Fruit fly (Drosophila melanogaster) whole organism, embryonic: ENCODE data around the gene elgi.

Source experiments
- CG12299 ChIP-seq: fragments of 200-800 bp; sonication (Bioruptor generic); optimal IDR thresholded peaks from 2 replicates; lab custom pipeline; 2018; ENCODE audit warnings: missing biosample characterization, mild to moderate bottlenecking, missing genetic modification characterization
- CG13775 ChIP-seq: fragments of 200-800 bp; sonication (Bioruptor generic); optimal IDR thresholded peaks from 3 replicates; lab custom pipeline; 2017; ENCODE audit warnings: missing biosample characterization, mild to moderate bottlenecking, missing genetic modification characterization
- CG16863 ChIP-seq: fragments of 200-800 bp; sonication (Bioruptor generic); optimal IDR thresholded peaks from 3 replicates; lab custom pipeline; 2016; ENCODE audit warnings: missing biosample characterization, missing genetic modification characterization
- CG4360 ChIP-seq: fragments of 200-800 bp; sonication (Bioruptor generic); IDR thresholded peaks from 2 replicates; pipeline ENCODE4 v1.3.6; 2022; ENCODE audit warnings: missing biosample characterization, missing genetic modification characterization
- CG8478 ChIP-seq: fragments of >200 bp; optimal IDR thresholded peaks from 2 replicates; lab custom pipeline; 2018
- Vsx1 ChIP-seq: fragments of 200-800 bp; sonication (Bioruptor generic); optimal IDR thresholded peaks from 2 replicates; lab custom pipeline; 2017; ENCODE audit warnings: missing biosample characterization, mild to moderate bottlenecking, missing genetic modification characterization, missing genetic modification reagents
- exex ChIP-seq: fragments of 200-800 bp; sonication (Bioruptor generic); optimal IDR thresholded peaks from 4 replicates; lab custom pipeline; 2018; ENCODE audit warnings: missing biosample characterization, mild to moderate bottlenecking, missing genetic modification characterization, moderate library complexity
- gfzf ChIP-seq: fragments of 200-800 bp; sonication (Bioruptor generic); optimal IDR thresholded peaks from 2 replicates; lab custom pipeline; 2016; ENCODE audit warnings: missing biosample characterization, mild to moderate bottlenecking, missing genetic modification characterization, moderate library complexity
- mld ChIP-seq: fragments of 200-800 bp; sonication (Bioruptor generic); IDR thresholded peaks from 3 replicates; pipeline ENCODE4 v1.3.6; 2022; ENCODE audit warnings: missing biosample characterization, missing genetic modification characterization; ENCODE audit not compliant: partially characterized antibody
- seq ChIP-seq: fragments of 200-800 bp; sonication (Bioruptor generic); IDR thresholded peaks from 2 replicates; pipeline ENCODE4 v1.3.6; 2022; ENCODE audit warnings: missing biosample characterization, missing genetic modification characterization
- tx ChIP-seq: fragments of 200-800 bp; sonication (Bioruptor generic); optimal IDR thresholded peaks from 2 replicates; lab custom pipeline; 2016; ENCODE audit warnings: missing biosample characterization, missing genetic modification characterization

- TF ChIP-seq CG16863 (GFP tag; lab: Kevin White, UChicago) (peak; percentile 72), CG12299 (tag; lab: Kevin White, UChicago) (peak; percentile 64), gfzf (no peak), Vsx1 (GFP tag; lab: Kevin White, UChicago) (peak; percentile 68), seq (GFP tag; lab: Robert Waterston, UW) (peak; percentile 88), mld (GFP tag; lab: Robert Waterston, UW) (no peak), exex (tag; lab: Kevin White, UChicago) (peak; percentile 48), CG13775 (GFP tag; lab: Kevin White, UChicago) (peak; percentile 92), CG8478 (lab: Kevin White, UChicago) (no peak), tx (GFP tag; lab: Kevin White, UChicago) (peak; percentile 45), CG4360 (GFP tag; lab: Robert Waterston, UW) (peak; percentile 91)
These were observed 31.4 kb upstream of the elgi start, which contains the start of gene sff for dm6 chr3L:15924811-15925437.
